Worm (Caenorhabditis elegans): ENCODE results near the gene T24C2.3.

ce11 chrX:14581429-14581828 is 38.1 kb downstream of the T24C2.3 start, which contains the start of gene sym-1:
- TF ChIP-seq pqm-1 (tag; optimal IDR thresholded peaks at IDR 0.05) (no peak), irx-1 (tag; optimal IDR thresholded peaks at IDR 0.05) (no peak), blmp-1 (tag; optimal IDR thresholded peaks at IDR 0.05) (peak; percentile 91), efl-1 (optimal IDR thresholded peaks at IDR 0.05) (no peak), efl-1 (GFP tag; optimal IDR thresholded peaks at IDR 0.05 in 1 of 2) (no peak), fkh-10 (GFP tag; optimal IDR thresholded peaks at IDR 0.05) (no peak), C04F5.9 (tag; optimal IDR thresholded peaks at IDR 0.05) (no peak), nhr-11 (tag; optimal IDR thresholded peaks at IDR 0.05) (no peak), dsc-1 (tag; optimal IDR thresholded peaks at IDR 0.05) (no peak), snpc-4 (tag; optimal IDR thresholded peaks at IDR 0.05) (no peak), nhr-12 (tag; optimal IDR thresholded peaks at IDR 0.05) (no peak), nhr-76 (tag; optimal IDR thresholded peaks at IDR 0.05) (no peak)
